Fruit fly (Drosophila melanogaster): Measurements from ENCODE around the gene Teh1.

DNA sequence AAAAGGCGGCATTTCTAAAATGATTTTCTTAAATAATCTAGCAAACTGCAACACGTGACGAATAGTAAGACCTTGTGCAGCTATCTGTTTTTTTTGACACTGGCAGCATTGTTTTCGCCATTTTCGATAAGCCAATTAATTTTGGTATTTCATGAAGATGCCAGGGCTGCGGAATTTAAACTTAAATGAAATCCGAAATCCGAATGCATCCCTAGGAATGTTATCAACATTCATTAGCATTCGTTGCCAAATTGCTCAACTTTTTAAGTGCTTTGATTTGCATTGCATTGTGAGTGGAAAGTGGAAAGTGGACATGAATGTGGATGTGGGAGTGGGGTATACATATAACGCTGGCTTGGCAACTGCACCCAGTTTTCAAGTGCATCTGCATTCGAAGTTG lies 46.8 kb downstream of the Teh1 start, which contains the start of gene CG42857:
- TF ChIP-seq psq (optimal IDR thresholded peaks at IDR 0.05) (no peak), ttk (optimal IDR thresholded peaks at IDR 0.05) (no peak)
